Worm (Caenorhabditis elegans) whole organism, young adult: ENCODE data around the gene clec-263.

Experiments
- D2030.7 ChIP-seq: fragments of 200-800 bp; sonication (Bioruptor generic); IDR thresholded peaks from 2 replicates; pipeline ENCODE4 v1.3.6; 2022; ENCODE audit warnings: missing genetic modification reagents, missing genetic modification characterization, missing compliant biosample characterization
- F57A8.1 ChIP-seq: fragments of 200-800 bp; sonication (Bioruptor generic); optimal IDR thresholded peaks from 2 replicates; lab custom pipeline; 2018; ENCODE audit warnings: mild to moderate bottlenecking, missing genetic modification characterization, moderate library complexity, missing compliant biosample characterization
- T07F8.4 ChIP-seq: sonication (generic microtip); optimal IDR thresholded peaks from 2 replicates; lab custom pipeline; 2016; ENCODE audit warnings: mild to moderate bottlenecking, missing genetic modification characterization, moderate library complexity, missing compliant biosample characterization
- Y79H2A.3 ChIP-seq: fragments of 200-800 bp; sonication (Bioruptor generic); conservative IDR thresholded peaks from 2 replicates; pipeline ENCODE4 v1.3.6; 2022; ENCODE audit warnings: missing genetic modification reagents, missing genetic modification characterization, missing compliant biosample characterization
- chd-7 ChIP-seq: sonication (generic microtip); optimal IDR thresholded peaks from 2 replicates; lab custom pipeline; 2016; ENCODE audit warnings: mild to moderate bottlenecking, missing genetic modification characterization, moderate library complexity, missing compliant biosample characterization
- him-1 ChIP-seq: sonication (generic microtip); optimal IDR thresholded peaks from 2 replicates; lab custom pipeline; 2016; ENCODE audit warnings: missing genotype, missing genetic modification reagents, missing genetic modification characterization, missing compliant biosample characterization
- lsl-1 ChIP-seq: fragments of 200-800 bp; sonication (Bioruptor generic); optimal IDR thresholded peaks from 2 replicates; lab custom pipeline; 2018; ENCODE audit warnings: mild to moderate bottlenecking, missing genetic modification characterization, moderate library complexity, missing compliant biosample characterization
- pbrm-1 ChIP-seq: fragments of 200-800 bp; sonication (Bioruptor generic); IDR thresholded peaks from 2 replicates; pipeline ENCODE4 v1.3.6; 2022; ENCODE audit warnings: missing genetic modification reagents, missing genetic modification characterization, missing compliant biosample characterization
- snpc-4 ChIP-seq, 5 experiments: fragments of 150-350 bp in 1 of 5; sonication (generic microtip) in 4 of 5; optimal IDR thresholded peaks; 2 replicates each; lab custom pipeline; 2014 to 2018; ENCODE audit warnings: missing genetic modification characterization in 5 of 5, missing biosample characterization in 3 of 5, antibody characterized with exemption in 2 of 5, mild to moderate bottlenecking in 2 of 5, missing compliant biosample characterization in 2 of 5, missing genotype in 2 of 5, moderate library complexity in 2 of 5, missing genetic modification reagents in 1 of 5
- unc-62 ChIP-seq: fragments of 150-350 bp; optimal IDR thresholded peaks from 2 replicates; lab custom pipeline; 2014; ENCODE audit warnings: missing biosample characterization, missing genetic modification reagents, missing genetic modification characterization
- zim-3 ChIP-seq: sonication (generic microtip); optimal IDR thresholded peaks from 2 replicates; lab custom pipeline; 2017; ENCODE audit warnings: mild to moderate bottlenecking, missing genetic modification characterization, moderate library complexity, missing compliant biosample characterization

- TF ChIP-seq Y79H2A.3 (no peak), lsl-1 (no peak), zim-3 (no peak), pbrm-1 (GFP tag; lab: Robert Waterston, UW) (no peak), unc-62 (GFP tag; lab: Kevin White, UChicago) (no peak), F57A8.1 (no peak), D2030.7 (no peak), snpc-4 (GFP tag; optimal IDR thresholded peaks at IDR 0.05; lab: Kevin White, UChicago) (no peak), snpc-4 (tag; optimal IDR thresholded peaks at IDR 0.05; lab: Kevin White, UChicago) (no peak), T07F8.4 (tag; lab: Kevin White, UChicago) (no peak), him-1 (tag; lab: Kevin White, UChicago) (no peak), chd-7 (tag; lab: Kevin White, UChicago) (no peak)
Measured at ce11 chrV:20552971-20553370, 21.4 kb upstream of the clec-263 start, which contains the start of gene vmo-1.
